Worm (Caenorhabditis elegans): Measurements from ENCODE around the gene best-1.

- no peak for TF ChIP-seq nhr-76 (tag; optimal IDR thresholded peaks at IDR 0.05)
- no peak for TF ChIP-seq unc-120 (tag; optimal IDR thresholded peaks at IDR 0.05; ENCODE audit: poor library complexity, severe bottlenecking)
- no peak for TF ChIP-seq ces-1 (GFP tag; optimal IDR thresholded peaks at IDR 0.05)
- TF ChIP-seq cnd-1 (tag; optimal IDR thresholded peaks at IDR 0.05): no peak
- TF ChIP-seq ham-2 (GFP tag; optimal IDR thresholded peaks at IDR 0.05): no peak
- no peak for TF ChIP-seq blmp-1 (tag; optimal IDR thresholded peaks at IDR 0.05)
- TF ChIP-seq lin-32 (GFP tag; optimal IDR thresholded peaks at IDR 0.05): no peak
- no peak for TF ChIP-seq nhr-12 (tag; optimal IDR thresholded peaks at IDR 0.05)
- no peak for TF ChIP-seq pha-4 (tag; optimal IDR thresholded peaks at IDR 0.05)
- no peak for TF ChIP-seq unc-39 (tag; optimal IDR thresholded peaks at IDR 0.05)
These were observed 29.4 kb downstream of the best-1 start for ce11 chrIV:13080185-13080584.

All from whole organism, mixed stage, embryonic.